Worm (Caenorhabditis elegans): ENCODE measurements around the gene gst-29.

The gst-29 gene

DNA sequence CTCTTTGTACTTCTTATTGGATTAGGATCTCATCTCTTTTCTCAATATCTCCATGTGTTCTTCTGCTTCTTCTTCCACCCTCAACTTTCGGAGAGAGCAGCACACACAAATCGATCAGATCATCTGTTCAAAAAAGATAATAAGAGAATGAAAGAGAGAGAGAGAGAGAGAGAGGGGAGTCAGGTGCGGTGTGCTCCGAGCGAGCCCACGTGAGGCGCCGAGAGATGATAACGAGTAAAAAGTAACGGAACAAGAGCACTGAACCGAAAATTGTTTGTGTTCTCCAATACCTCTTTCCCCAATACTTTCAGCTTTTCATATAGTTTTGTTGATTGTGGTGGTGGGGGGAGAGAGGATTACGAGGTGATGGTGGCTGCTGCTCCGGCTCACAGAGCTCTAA lies 24.3 kb upstream of the gst-29 start:
- TF ChIP-seq scrt-1 (GFP tag; IDR thresholded peaks at IDR 0.05): no peak

DNA sequence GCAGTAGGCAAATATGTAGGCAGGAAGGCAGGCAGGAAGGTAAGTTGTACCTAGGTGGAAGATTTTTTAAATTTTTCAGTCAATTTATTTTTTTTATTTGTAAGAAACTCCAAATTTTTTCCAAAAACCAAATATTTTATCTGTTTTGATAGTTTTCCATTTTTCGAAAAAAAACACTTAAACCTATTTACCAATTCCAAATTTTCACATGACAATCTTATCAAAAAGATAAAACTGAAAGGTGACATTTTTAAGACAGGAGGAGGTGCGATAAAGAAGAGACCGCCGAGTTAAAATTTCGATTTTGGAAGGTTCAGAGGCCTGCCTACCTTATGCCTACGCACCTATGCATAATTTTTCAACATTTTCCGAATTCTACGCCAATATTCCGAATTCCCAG lies 21.3 kb upstream of the gst-29 start:
- TF ChIP-seq tbx-37 (GFP tag; conservative IDR thresholded peaks at IDR 0.05) (no peak), tra-4 (tag; optimal IDR thresholded peaks at IDR 0.05) (no peak), hmg-4 (GFP tag; optimal IDR thresholded peaks at IDR 0.05) (no peak), hmbx-1 (tag; optimal IDR thresholded peaks at IDR 0.05) (no peak), aly-1 (tag; optimal IDR thresholded peaks at IDR 0.05) (no peak), scrt-1 (GFP tag; IDR thresholded peaks at IDR 0.05) (no peak), pes-1 (GFP tag; IDR thresholded peaks at IDR 0.05) (no peak), ceh-13 (GFP tag; optimal IDR thresholded peaks at IDR 0.05) (no peak), ceh-36 (tag; optimal IDR thresholded peaks at IDR 0.05) (no peak), F13C5.2 (tag; optimal IDR thresholded peaks at IDR 0.05) (no peak), tbx-11 (GFP tag; IDR thresholded peaks at IDR 0.05) (no peak), sea-1 (GFP tag; conservative IDR thresholded peaks at IDR 0.05) (no peak), ets-7 (tag; optimal IDR thresholded peaks at IDR 0.05) (no peak)

DNA sequence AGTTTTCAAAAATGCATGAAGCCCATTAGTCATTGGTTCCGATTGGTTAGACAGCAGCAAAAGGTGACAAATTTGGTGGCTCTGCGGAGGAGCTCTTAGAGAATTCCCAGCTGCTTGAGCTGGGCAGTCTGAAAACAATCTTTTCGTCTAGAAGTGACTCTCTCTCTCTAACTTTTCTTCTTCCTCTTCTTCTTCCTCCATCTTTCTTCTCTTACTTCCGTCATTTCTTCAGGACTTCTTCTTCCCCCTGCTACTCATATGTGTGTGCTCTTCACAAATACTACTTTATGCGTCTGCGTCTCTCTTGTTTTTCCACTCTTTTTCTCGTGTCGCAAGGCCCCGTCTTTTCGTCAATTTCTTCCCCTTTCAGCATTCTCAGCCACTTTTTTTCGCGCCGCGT lies 20.3 kb upstream of the gst-29 start:
- TF ChIP-seq sea-1 (GFP tag; conservative IDR thresholded peaks at IDR 0.05) (no peak), ceh-13 (GFP tag; optimal IDR thresholded peaks at IDR 0.05) (no peak), tbx-37 (GFP tag; conservative IDR thresholded peaks at IDR 0.05) (no peak), hmbx-1 (tag; optimal IDR thresholded peaks at IDR 0.05) (no peak)

DNA sequence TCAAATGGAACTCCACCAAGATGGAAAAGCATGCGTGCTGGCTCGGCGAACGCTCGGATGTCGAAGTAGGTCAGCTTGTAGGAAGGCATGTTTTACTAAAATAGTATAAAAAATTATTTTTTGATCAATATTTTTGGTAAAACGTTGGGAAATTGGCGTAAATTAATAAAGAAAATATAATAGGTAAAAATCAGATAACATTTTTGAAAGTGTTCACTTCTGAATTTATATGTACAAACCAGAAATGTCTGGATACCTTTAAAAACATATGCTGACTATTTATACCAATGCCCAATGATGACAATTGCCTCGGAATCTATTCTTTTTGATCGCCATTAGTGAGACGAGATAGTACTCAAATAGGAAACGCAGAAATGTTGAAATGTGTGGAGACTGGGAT lies 15.6 kb upstream of the gst-29 start, which contains the start of gene gst-35:
Gene gst-35, minus strand, starts transcription at position 101 of the 400 bp plus-strand sequence.
- TF ChIP-seq flt-1 (GFP tag; IDR thresholded peaks at IDR 0.05) (no peak), hmbx-1 (tag; optimal IDR thresholded peaks at IDR 0.05) (no peak), tra-4 (tag; optimal IDR thresholded peaks at IDR 0.05) (no peak), hmg-4 (GFP tag; optimal IDR thresholded peaks at IDR 0.05) (no peak), hnd-1 (tag; optimal IDR thresholded peaks at IDR 0.05) (no peak), sea-1 (GFP tag; conservative IDR thresholded peaks at IDR 0.05) (no peak), ceh-36 (tag; optimal IDR thresholded peaks at IDR 0.05) (no peak), aly-1 (tag; optimal IDR thresholded peaks at IDR 0.05) (no peak), pes-1 (GFP tag; IDR thresholded peaks at IDR 0.05) (no peak), scrt-1 (GFP tag; IDR thresholded peaks at IDR 0.05) (no peak), tbx-37 (GFP tag; conservative IDR thresholded peaks at IDR 0.05) (no peak), F13C5.2 (tag; optimal IDR thresholded peaks at IDR 0.05) (no peak), ets-7 (tag; optimal IDR thresholded peaks at IDR 0.05) (no peak)

DNA sequence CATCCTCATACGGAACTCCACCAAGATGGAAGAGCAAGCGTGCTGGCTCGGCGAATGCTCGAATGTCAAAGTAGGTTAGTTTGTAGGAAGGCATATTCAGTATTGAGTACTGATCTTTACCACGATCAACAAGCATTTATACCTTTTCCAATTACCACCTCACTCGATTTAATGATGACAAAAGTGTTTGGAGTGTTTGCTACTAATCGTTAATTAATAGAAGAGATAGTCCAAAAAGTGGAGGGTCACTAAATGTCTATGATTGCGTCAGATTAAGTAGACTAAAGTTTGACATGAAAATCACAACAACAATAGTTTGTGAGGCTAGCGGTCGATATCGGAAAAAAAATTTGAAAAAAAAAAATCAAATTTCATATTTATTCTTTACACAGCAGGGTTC lies 13.5 kb upstream of the gst-29 start, which contains the start of gene gst-34:
Gene gst-34, minus strand, starts transcription at position 101 of the 400 bp plus-strand sequence.
- TF ChIP-seq tbx-37 (GFP tag; conservative IDR thresholded peaks at IDR 0.05) (no peak), ets-7 (tag; optimal IDR thresholded peaks at IDR 0.05) (no peak), ceh-13 (GFP tag; optimal IDR thresholded peaks at IDR 0.05) (no peak), hmg-4 (GFP tag; optimal IDR thresholded peaks at IDR 0.05) (no peak), tbx-11 (GFP tag; IDR thresholded peaks at IDR 0.05) (no peak), ceh-36 (tag; optimal IDR thresholded peaks at IDR 0.05) (no peak), hnd-1 (tag; optimal IDR thresholded peaks at IDR 0.05) (no peak), hmbx-1 (tag; optimal IDR thresholded peaks at IDR 0.05) (no peak), tra-4 (tag; optimal IDR thresholded peaks at IDR 0.05) (no peak), ama-1 (optimal IDR thresholded peaks at IDR 0.05) (no peak), pes-1 (GFP tag; IDR thresholded peaks at IDR 0.05) (no peak), B0310.2 (tag; optimal IDR thresholded peaks at IDR 0.05) (no peak), scrt-1 (GFP tag; IDR thresholded peaks at IDR 0.05) (no peak)

DNA sequence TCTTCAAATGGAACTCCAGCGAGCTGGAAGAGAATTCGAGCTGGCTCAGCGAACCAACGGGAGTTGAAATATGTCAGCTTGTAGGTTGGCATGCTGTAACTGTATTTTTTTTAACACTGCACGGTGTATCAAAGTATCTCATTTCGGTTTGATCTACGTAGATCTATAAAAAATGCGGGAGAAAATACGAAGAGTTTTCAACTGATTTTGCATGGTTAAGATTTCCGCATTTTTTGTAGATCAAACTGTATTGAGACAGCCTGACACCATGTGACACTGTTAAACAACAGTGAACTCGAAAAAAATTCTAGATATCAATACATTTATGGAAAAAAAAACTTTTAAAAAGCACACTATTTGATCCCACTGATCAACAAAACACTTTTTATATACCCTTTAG lies 8.8 kb upstream of the gst-29 start, which contains the start of gene gst-32:
Gene gst-32, minus strand, starts transcription at position 101 of the 400 bp plus-strand sequence.
- no peak for TF ChIP-seq flt-1 (GFP tag; IDR thresholded peaks at IDR 0.05)
- TF ChIP-seq scrt-1 (GFP tag; IDR thresholded peaks at IDR 0.05): no peak

DNA sequence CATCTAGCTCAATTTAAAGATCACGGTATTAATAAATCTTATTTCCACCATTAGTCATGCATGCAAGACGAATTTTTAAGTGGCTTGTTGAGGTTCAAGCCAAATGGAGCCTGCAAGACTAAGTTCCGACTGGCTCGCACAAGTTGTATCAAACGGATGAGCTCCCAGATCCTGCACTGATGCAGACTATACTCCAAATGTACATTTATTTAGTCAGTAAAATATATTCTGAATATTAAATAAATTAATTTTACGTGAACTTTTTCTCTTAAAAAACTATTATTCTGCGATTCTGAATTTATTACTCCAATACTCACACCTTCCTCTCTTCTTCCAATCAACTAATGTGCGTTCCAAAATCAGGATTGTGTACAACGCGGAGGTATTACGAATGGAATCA lies 6.0 kb upstream of the gst-29 start, which contains the start of gene Y53F4B.36:
Gene Y53F4B.36, plus strand, starts transcription at position 301 of the 400 bp plus-strand sequence.
- TF ChIP-seq flt-1 (GFP tag; IDR thresholded peaks at IDR 0.05) (no peak), hmbx-1 (tag; optimal IDR thresholded peaks at IDR 0.05) (no peak)

DNA sequence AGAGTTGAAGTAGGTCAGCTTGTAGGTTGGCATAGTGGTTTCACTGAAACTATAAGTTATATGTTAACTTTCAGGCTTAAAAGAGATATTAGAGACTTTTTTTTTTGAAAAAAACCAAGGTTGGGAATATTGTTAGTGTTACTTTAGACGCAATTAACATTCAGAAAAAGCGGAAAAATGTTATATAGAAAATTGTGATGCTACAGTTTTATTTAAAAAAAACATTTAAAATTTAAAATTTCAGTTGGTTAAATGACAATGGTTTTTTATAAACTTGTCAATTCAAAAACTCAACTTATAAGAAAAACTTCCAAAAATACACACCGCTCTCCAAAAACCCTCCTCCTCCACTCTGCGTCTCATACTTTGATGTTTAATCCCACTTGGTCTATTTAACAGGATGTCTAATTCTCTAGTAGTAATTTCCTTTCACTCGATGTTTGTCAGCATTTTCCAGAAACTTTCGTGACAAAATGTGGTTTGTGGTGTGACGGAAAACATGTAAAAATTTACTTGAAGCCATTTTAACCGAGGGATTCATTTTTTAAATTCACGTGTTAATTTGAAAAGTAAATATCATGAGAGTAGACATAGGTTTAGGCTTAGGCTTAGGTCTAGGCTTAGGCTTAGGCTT lies 5.4 kb upstream of the gst-29 start, which contains the start of gene gst-31:
Gene gst-31, minus strand, starts transcription at position 51 of the 634 bp plus-strand sequence.
- TF ChIP-seq ceh-13 (GFP tag; optimal IDR thresholded peaks at IDR 0.05) (no peak), ama-1 (optimal IDR thresholded peaks at IDR 0.05) (no peak), tra-4 (tag; optimal IDR thresholded peaks at IDR 0.05) (no peak), tbx-11 (GFP tag; IDR thresholded peaks at IDR 0.05) (no peak), B0310.2 (tag; optimal IDR thresholded peaks at IDR 0.05) (no peak), tbx-37 (GFP tag; conservative IDR thresholded peaks at IDR 0.05) (no peak), flt-1 (GFP tag; IDR thresholded peaks at IDR 0.05) (no peak), aly-1 (tag; optimal IDR thresholded peaks at IDR 0.05) (no peak), scrt-1 (GFP tag; IDR thresholded peaks at IDR 0.05) (no peak), hmbx-1 (tag; optimal IDR thresholded peaks at IDR 0.05) (no peak), F13C5.2 (tag; optimal IDR thresholded peaks at IDR 0.05) (no peak), pes-1 (GFP tag; IDR thresholded peaks at IDR 0.05) (no peak), ets-7 (tag; optimal IDR thresholded peaks at IDR 0.05) (no peak), ceh-36 (tag; optimal IDR thresholded peaks at IDR 0.05) (no peak), sea-1 (GFP tag; conservative IDR thresholded peaks at IDR 0.05) (no peak), hmg-4 (GFP tag; optimal IDR thresholded peaks at IDR 0.05) (no peak), hnd-1 (tag; optimal IDR thresholded peaks at IDR 0.05) (no peak)
